Fruit fly (Drosophila melanogaster): Measurements from ENCODE around the gene CG10359.

CG10359 gene

dm6 chr3L:3566751-3567499, 45.1 kb upstream of the CG10359 start (continued):
- TF ChIP-seq CG8924 (tag; optimal IDR thresholded peaks at IDR 0.05): peak; percentile 86
- TF ChIP-seq jumu (GFP tag; optimal IDR thresholded peaks at IDR 0.05): peak; percentile 45
- TF ChIP-seq CG3847 (GFP tag; IDR thresholded peaks at IDR 0.05): peak; percentile 31
- no peak for TF ChIP-seq inv (GFP tag; IDR thresholded peaks at IDR 0.05; ENCODE audit: partially characterized antibody)
- TF ChIP-seq CG10462 (GFP tag; optimal IDR thresholded peaks at IDR 0.05): peak; percentile 47
- no peak for TF ChIP-seq CG8765 (GFP tag; IDR thresholded peaks at IDR 0.05)
- no peak for TF ChIP-seq CG16779 (GFP tag; IDR thresholded peaks at IDR 0.05)
- TF ChIP-seq CG8478 (optimal IDR thresholded peaks at IDR 0.05): no peak
- TF ChIP-seq Eip74EF (GFP tag; optimal IDR thresholded peaks at IDR 0.05): peak in 1 of 2 experiments; percentile 71
- TF ChIP-seq crol (GFP tag; IDR thresholded peaks at IDR 0.05): no peak
- TF ChIP-seq Meics (GFP tag; optimal IDR thresholded peaks at IDR 0.05): peak; percentile 67
- no peak for TF ChIP-seq nom (GFP tag; optimal IDR thresholded peaks at IDR 0.05)
- TF ChIP-seq CG1024 (GFP tag; IDR thresholded peaks at IDR 0.05): peak; percentile 62
- TF ChIP-seq kah (GFP tag; optimal IDR thresholded peaks at IDR 0.05): peak; percentile 40
- no peak for TF ChIP-seq CG9876 (GFP tag; optimal IDR thresholded peaks at IDR 0.05)
- TF ChIP-seq CG10654 (GFP tag; optimal IDR thresholded peaks at IDR 0.05): peak; percentile 49
- no peak for TF ChIP-seq HLH4C (GFP tag; IDR thresholded peaks at IDR 0.05; ENCODE audit: partially characterized antibody)
- peak; percentile 30 for TF ChIP-seq sqz (GFP tag; optimal IDR thresholded peaks at IDR 0.05)
- TF ChIP-seq CG9215 (GFP tag; IDR thresholded peaks at IDR 0.05): no peak
- TF ChIP-seq nerfin-1 (tag; optimal IDR thresholded peaks at IDR 0.05): peak; percentile 82
- no peak for TF ChIP-seq Neu2 (GFP tag; optimal IDR thresholded peaks at IDR 0.05; ENCODE audit: borderline replicate concordance)
- TF ChIP-seq CG11398 (GFP tag; optimal IDR thresholded peaks at IDR 0.05): peak; percentile 44
- TF ChIP-seq cad (GFP tag; optimal IDR thresholded peaks at IDR 0.05): no peak
- peak; percentile 14 for TF ChIP-seq CG12104 (GFP tag; optimal IDR thresholded peaks at IDR 0.05)
- peak; percentile 88 for TF ChIP-seq Med (GFP tag)
- TF ChIP-seq emc (GFP tag; optimal IDR thresholded peaks at IDR 0.05): no peak
- peak; percentile 42 for TF ChIP-seq sd (tag; optimal IDR thresholded peaks at IDR 0.05)
- no peak for TF ChIP-seq CG14441 (GFP tag; IDR thresholded peaks at IDR 0.05)
- TF ChIP-seq Lim3 (GFP tag; IDR thresholded peaks at IDR 0.05): no peak
- 0 out of 3 replicates have a peak, but pooled peaks have one; percentile 30 for TF ChIP-seq Dbx (GFP tag; IDR thresholded peaks at IDR 0.05)
- TF ChIP-seq CG13424 (tag; optimal IDR thresholded peaks at IDR 0.05): peak; percentile 78
- TF ChIP-seq CG17829 (tag; optimal IDR thresholded peaks at IDR 0.05): peak; percentile 87
- peak; percentile 75 for TF ChIP-seq Hsf (GFP tag; optimal IDR thresholded peaks at IDR 0.05)
- TF ChIP-seq CG15011 (GFP tag; optimal IDR thresholded peaks at IDR 0.05): peak; percentile 24
- no peak for TF ChIP-seq CG12236 (GFP tag; optimal IDR thresholded peaks at IDR 0.05)
- TF ChIP-seq D19B (GFP tag; optimal IDR thresholded peaks at IDR 0.05): no peak
- TF ChIP-seq sima (GFP tag; optimal IDR thresholded peaks at IDR 0.05): peak; percentile 21
- TF ChIP-seq CG4424 (GFP tag; optimal IDR thresholded peaks at IDR 0.05): peak; percentile 65
- TF ChIP-seq ash1 (GFP tag; optimal IDR thresholded peaks at IDR 0.05): no peak
- no peak for TF ChIP-seq TFAM (GFP tag; optimal IDR thresholded peaks at IDR 0.05)
- peak; percentile 54; the same call in 1 of the 2 replicates for TF ChIP-seq CG10959 (GFP tag; IDR thresholded peaks at IDR 0.05)
- peak; percentile 49 for TF ChIP-seq Spps (tag; optimal IDR thresholded peaks at IDR 0.05)
- peak; percentile 40; the same call in 1 of the 2 replicates for TF ChIP-seq CG32767 (GFP tag; IDR thresholded peaks at IDR 0.05)
- no peak for TF ChIP-seq CG33213 (GFP tag; optimal IDR thresholded peaks at IDR 0.05)
- TF ChIP-seq Hr3 (GFP tag; optimal IDR thresholded peaks at IDR 0.05): peak; percentile 63
- TF ChIP-seq az2 (GFP tag; optimal IDR thresholded peaks at IDR 0.05): peak; percentile 76
- TF ChIP-seq CG14014 (GFP tag; IDR thresholded peaks at IDR 0.05): peak; percentile 51; the same call in 1 of the 2 replicates
- peak; percentile 43 for TF ChIP-seq tio (GFP tag; optimal IDR thresholded peaks at IDR 0.05)
- peak; percentile 36 for TF ChIP-seq CG15514 (GFP tag; optimal IDR thresholded peaks at IDR 0.05)
- no peak for TF ChIP-seq schlank (tag; optimal IDR thresholded peaks at IDR 0.05)
